Worm (Caenorhabditis elegans): Measurements from ENCODE around the gene K07H8.5.

ce11 chrIV:8297192-8297591, 29.1 kb downstream of the K07H8.5 start, which contains the start of gene nprl-3:
- TF ChIP-seq scrt-1 (GFP tag; IDR thresholded peaks at IDR 0.05), result no peak
- no peak for TF ChIP-seq ama-1 (optimal IDR thresholded peaks at IDR 0.05)
- TF ChIP-seq hnd-1 (tag; optimal IDR thresholded peaks at IDR 0.05), result no peak
- TF ChIP-seq pes-1 (GFP tag; IDR thresholded peaks at IDR 0.05), result no peak
- no peak for TF ChIP-seq flt-1 (GFP tag; IDR thresholded peaks at IDR 0.05)
- TF ChIP-seq tbx-37 (GFP tag; conservative IDR thresholded peaks at IDR 0.05), result no peak

Data from whole organism, early embryonic.